Fruit fly (Drosophila melanogaster) whole organism, wandering third instar larva: ENCODE data around the gene CG13950.

Experiments
- Abd-B ChIP-seq: fragments of >200 bp; optimal IDR thresholded peaks from 2 replicates; lab custom pipeline; 2017; ENCODE audit warnings: missing biosample characterization, missing genetic modification characterization
- CG32264 ChIP-seq: fragments of 200-800 bp; sonication (Bioruptor generic); optimal IDR thresholded peaks from 2 replicates; lab custom pipeline; 2016; ENCODE audit warnings: missing biosample characterization, missing genetic modification characterization
- CG9705 ChIP-seq: fragments of 200-800 bp; sonication (Bioruptor generic); optimal IDR thresholded peaks from 2 replicates; lab custom pipeline; 2018; ENCODE audit warnings: missing biosample characterization, mild to moderate bottlenecking, missing genetic modification characterization
- CrebA ChIP-seq: fragments of 200-800 bp; sonication (Bioruptor generic); optimal IDR thresholded peaks from 2 replicates; lab custom pipeline; 2016; ENCODE audit warnings: missing biosample characterization, mild to moderate bottlenecking, missing genetic modification characterization, borderline replicate concordance
- Dfd ChIP-seq: fragments of >200 bp; optimal IDR thresholded peaks from 2 replicates; lab custom pipeline; 2017; ENCODE audit warnings: missing biosample characterization, missing genetic modification characterization
- Dif ChIP-seq: fragments of 200-275, 200-300 bp; sonication (Bioruptor generic); optimal IDR thresholded peaks from 2 replicates; lab custom pipeline; 2018; ENCODE audit warnings: missing biosample characterization, missing genetic modification characterization; ENCODE audit not compliant: partially characterized antibody
- GATAd ChIP-seq: sonication (Bioruptor generic); optimal IDR thresholded peaks from 2 replicates; lab custom pipeline; 2016; ENCODE audit warnings: missing biosample characterization, missing genetic modification characterization
- HLH106 ChIP-seq: fragments of 200-800 bp; optimal IDR thresholded peaks from 3 replicates; lab custom pipeline; 2019; ENCODE audit warnings: missing biosample characterization, mild to moderate bottlenecking, missing genetic modification characterization, moderate library complexity
- Hnf4 ChIP-seq: fragments of 200-800 bp; sonication (Bioruptor generic); optimal IDR thresholded peaks from 2 replicates; lab custom pipeline; 2016; ENCODE audit warnings: missing biosample characterization, mild to moderate bottlenecking, missing genetic modification characterization
- Hr78 ChIP-seq: fragments of >200 bp; optimal IDR thresholded peaks from 2 replicates; lab custom pipeline; 2017; ENCODE audit warnings: missing biosample characterization, missing genetic modification characterization
- Hr83 ChIP-seq: fragments of 200-300 bp; sonication (Bioruptor generic); optimal IDR thresholded peaks from 2 replicates; lab custom pipeline; 2016; ENCODE audit warnings: missing biosample characterization, mild to moderate bottlenecking, missing genetic modification characterization, moderate library complexity; ENCODE audit not compliant: poor library complexity, severe bottlenecking
- Jra ChIP-seq: sonication (Bioruptor generic); optimal IDR thresholded peaks from 2 replicates; lab custom pipeline; 2016; ENCODE audit warnings: missing biosample characterization, missing genetic modification characterization
- Mio ChIP-seq: sonication (Bioruptor generic); optimal IDR thresholded peaks from 2 replicates; lab custom pipeline; 2016; ENCODE audit warnings: missing biosample characterization, missing genetic modification characterization
- Myc ChIP-seq: fragments of >200 bp; optimal IDR thresholded peaks from 2 replicates; lab custom pipeline; 2017
- N ChIP-seq: fragments of >200 bp; optimal IDR thresholded peaks from 2 replicates; lab custom pipeline; 2018; ENCODE audit warnings: missing biosample characterization, missing external identifiers, missing genetic modification characterization
- OdsH ChIP-seq: fragments of 200-800 bp; sonication (Bioruptor generic); optimal IDR thresholded peaks from 2 replicates; lab custom pipeline; 2016; ENCODE audit warnings: missing biosample characterization, mild to moderate bottlenecking, missing genetic modification characterization
- Rel ChIP-seq, 2 experiments: fragments of 200-800 bp; sonication (Bioruptor generic) in 1 of 2; optimal IDR thresholded peaks; 2 replicates in 1 of 2; 3 replicates in 1 of 2; lab custom pipeline; 2016 to 2019; ENCODE audit warnings: mild to moderate bottlenecking in 2 of 2, missing biosample characterization in 2 of 2, missing genetic modification characterization in 2 of 2, moderate library complexity in 1 of 2
- Sp1 ChIP-seq: fragments of 200-800 bp; sonication (Bioruptor generic); optimal IDR thresholded peaks from 3 replicates; lab custom pipeline; 2019; ENCODE audit warnings: missing biosample characterization, mild to moderate bottlenecking, missing genetic modification characterization, moderate library complexity
- Vsx2 ChIP-seq: fragments of 200-300, 225-300 bp; sonication (Bioruptor generic); optimal IDR thresholded peaks from 2 replicates; lab custom pipeline; 2018; ENCODE audit warnings: missing biosample characterization, missing genetic modification characterization; ENCODE audit not compliant: partially characterized antibody
- br ChIP-seq: fragments of 200-800 bp; sonication (Bioruptor generic); optimal IDR thresholded peaks from 2 replicates; lab custom pipeline; 2016; ENCODE audit warnings: missing biosample characterization, missing genetic modification characterization
- brk ChIP-seq: fragments of 200-800 bp; sonication (Bioruptor generic); optimal IDR thresholded peaks from 2 replicates; lab custom pipeline; 2016; ENCODE audit warnings: missing biosample characterization, mild to moderate bottlenecking, missing genetic modification characterization
- dl ChIP-seq, 2 experiments: fragments of 175-275, 200-275 bp in 1 of 2; fragments of 200-275 bp in 1 of 2; sonication (Bioruptor generic); optimal IDR thresholded peaks; lab custom pipeline; 2018; ENCODE audit warnings: mild to moderate bottlenecking in 2 of 2, missing biosample characterization in 2 of 2, missing genetic modification characterization in 2 of 2, moderate library complexity in 2 of 2; ENCODE audit not compliant: partially characterized antibody in 2 of 2, insufficient read depth in 1 of 2
- dmrt93B ChIP-seq: fragments of 200-800 bp; sonication (Bioruptor generic); optimal IDR thresholded peaks from 2 replicates; lab custom pipeline; 2018; ENCODE audit warnings: missing biosample characterization, mild to moderate bottlenecking, missing genetic modification characterization
- dsf ChIP-seq: sonication (Bioruptor generic); optimal IDR thresholded peaks from 2 replicates; lab custom pipeline; 2016; ENCODE audit warnings: missing biosample characterization, missing genetic modification characterization, borderline replicate concordance
- ey ChIP-seq: fragments of 200-800 bp; sonication (Bioruptor generic); optimal IDR thresholded peaks from 2 replicates; lab custom pipeline; 2016; ENCODE audit warnings: missing biosample characterization, missing genetic modification characterization
- foxo ChIP-seq, 2 experiments: fragments of 200-800 bp; sonication (Bioruptor generic); optimal IDR thresholded peaks; 2 replicates in 1 of 2; 3 replicates in 1 of 2; lab custom pipeline; 2016 to 2017; ENCODE audit warnings: missing biosample characterization in 2 of 2, missing genetic modification characterization in 2 of 2
- fru ChIP-seq: fragments of 200-800 bp; sonication (Bioruptor generic); optimal IDR thresholded peaks from 3 replicates; lab custom pipeline; 2016; ENCODE audit warnings: missing biosample characterization, mild to moderate bottlenecking, missing genetic modification characterization
- h ChIP-seq: fragments of 200-800 bp; sonication (Bioruptor generic); optimal IDR thresholded peaks from 3 replicates; lab custom pipeline; 2016; ENCODE audit warnings: missing biosample characterization, mild to moderate bottlenecking, missing genetic modification characterization
- jim ChIP-seq: fragments of 175-275, 200-325 bp; sonication (Bioruptor generic); optimal IDR thresholded peaks from 2 replicates; lab custom pipeline; 2016; ENCODE audit warnings: missing biosample characterization, mild to moderate bottlenecking, missing genetic modification characterization
- lola ChIP-seq: fragments of >200 bp; optimal IDR thresholded peaks from 2 replicates; lab custom pipeline; 2017; ENCODE audit warnings: missing biosample characterization, missing genetic modification characterization
- pan ChIP-seq: fragments of >200 bp; optimal IDR thresholded peaks from 2 replicates; lab custom pipeline; 2017
- psq ChIP-seq: fragments of 200-800 bp; sonication (Bioruptor generic); optimal IDR thresholded peaks from 3 replicates; lab custom pipeline; 2017; ENCODE audit warnings: missing biosample characterization, mild to moderate bottlenecking, missing genetic modification characterization, moderate library complexity
- rgr ChIP-seq: fragments of 200-800 bp; sonication (Bioruptor generic); optimal IDR thresholded peaks from 3 replicates; lab custom pipeline; 2016; ENCODE audit warnings: missing biosample characterization, mild to moderate bottlenecking, missing genetic modification characterization
- sage ChIP-seq: fragments of 200-800 bp; sonication (Bioruptor generic); optimal IDR thresholded peaks from 2 replicates; lab custom pipeline; 2016; ENCODE audit warnings: missing biosample characterization, mild to moderate bottlenecking, missing genetic modification characterization
- sv ChIP-seq: fragments of 200-800 bp; sonication (Bioruptor generic); optimal IDR thresholded peaks from 3 replicates; lab custom pipeline; 2016; ENCODE audit warnings: missing biosample characterization, missing genetic modification characterization
- tai ChIP-seq: sonication (Bioruptor generic); optimal IDR thresholded peaks from 2 replicates; lab custom pipeline; 2016; ENCODE audit warnings: missing biosample characterization, missing genetic modification characterization
- usp ChIP-seq: fragments of >200 bp; optimal IDR thresholded peaks from 2 replicates; lab custom pipeline; 2017; ENCODE audit warnings: missing biosample characterization, missing genetic modification characterization
- woc ChIP-seq: sonication (Bioruptor generic); optimal IDR thresholded peaks from 2 replicates; lab custom pipeline; 2016; ENCODE audit warnings: missing biosample characterization, mild to moderate bottlenecking, missing genetic modification characterization

The CG13950 gene

DNA sequence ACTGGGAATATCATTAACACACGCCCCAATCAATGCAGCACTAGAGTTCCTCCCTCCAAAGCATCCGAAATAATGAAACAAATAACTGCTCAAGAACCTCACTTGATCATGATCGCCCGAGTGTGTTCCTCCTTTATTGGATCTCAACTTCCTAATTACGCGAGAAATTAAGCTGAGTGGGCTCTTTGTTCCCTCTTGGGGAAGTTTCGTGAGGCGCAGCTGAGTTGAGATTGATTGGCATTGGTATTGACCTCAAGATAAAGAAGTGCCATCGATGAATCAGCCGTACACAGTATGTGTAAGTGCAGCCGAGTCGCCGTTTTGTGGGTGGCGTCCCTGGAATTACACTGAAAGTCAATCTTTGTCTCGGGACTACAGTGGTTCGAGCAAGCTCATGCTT lies 17.1 kb upstream of the CG13950 start:
- TF ChIP-seq OdsH (GFP tag; lab: Kevin White, UChicago) (no peak), Rel (GFP tag; optimal IDR thresholded peaks at IDR 0.05; lab: Kevin White, UChicago) (no peak), Rel (tag; optimal IDR thresholded peaks at IDR 0.05; lab: Kevin White, UChicago) (peak; percentile 64)

DNA sequence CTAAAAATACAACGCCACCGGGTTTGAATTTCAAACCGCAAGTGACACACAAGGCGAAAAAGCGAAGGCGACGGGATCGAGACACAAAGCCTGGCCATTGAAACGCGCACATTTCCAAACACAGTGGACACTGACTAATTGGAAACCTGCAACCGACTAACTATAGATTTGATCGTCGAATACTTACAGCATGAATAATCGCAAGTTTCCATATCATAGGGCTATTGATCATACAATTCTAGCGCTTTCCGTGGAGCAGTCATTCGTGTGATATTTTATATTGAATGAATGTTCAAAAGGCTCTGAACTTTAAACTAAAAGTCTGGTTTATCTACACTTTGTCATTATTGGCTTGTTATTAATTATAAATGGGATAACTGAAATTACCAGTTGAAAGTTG lies 16.7 kb upstream of the CG13950 start:
- TF ChIP-seq brk (GFP tag; lab: Kevin White, UChicago), result no peak
- TF ChIP-seq ey (GFP tag; lab: Kevin White, UChicago), result peak; percentile 4
- no peak for TF ChIP-seq foxo (GFP tag; optimal IDR thresholded peaks at IDR 0.05; lab: Kevin White, UChicago)
- TF ChIP-seq OdsH (GFP tag; lab: Kevin White, UChicago), result peak; percentile 1
- peak; percentile 7 for TF ChIP-seq br
- TF ChIP-seq sage (GFP tag; lab: Kevin White, UChicago), result no peak
- no peak for TF ChIP-seq CrebA (GFP tag; lab: Kevin White, UChicago)
- TF ChIP-seq fru (GFP tag; lab: Kevin White, UChicago), result peak; percentile 9
- no peak for TF ChIP-seq dmrt93B
- peak; percentile 13 for TF ChIP-seq HLH106 (tag; lab: Kevin White, UChicago)
- TF ChIP-seq, all 38 proteins: peak for 5

DNA sequence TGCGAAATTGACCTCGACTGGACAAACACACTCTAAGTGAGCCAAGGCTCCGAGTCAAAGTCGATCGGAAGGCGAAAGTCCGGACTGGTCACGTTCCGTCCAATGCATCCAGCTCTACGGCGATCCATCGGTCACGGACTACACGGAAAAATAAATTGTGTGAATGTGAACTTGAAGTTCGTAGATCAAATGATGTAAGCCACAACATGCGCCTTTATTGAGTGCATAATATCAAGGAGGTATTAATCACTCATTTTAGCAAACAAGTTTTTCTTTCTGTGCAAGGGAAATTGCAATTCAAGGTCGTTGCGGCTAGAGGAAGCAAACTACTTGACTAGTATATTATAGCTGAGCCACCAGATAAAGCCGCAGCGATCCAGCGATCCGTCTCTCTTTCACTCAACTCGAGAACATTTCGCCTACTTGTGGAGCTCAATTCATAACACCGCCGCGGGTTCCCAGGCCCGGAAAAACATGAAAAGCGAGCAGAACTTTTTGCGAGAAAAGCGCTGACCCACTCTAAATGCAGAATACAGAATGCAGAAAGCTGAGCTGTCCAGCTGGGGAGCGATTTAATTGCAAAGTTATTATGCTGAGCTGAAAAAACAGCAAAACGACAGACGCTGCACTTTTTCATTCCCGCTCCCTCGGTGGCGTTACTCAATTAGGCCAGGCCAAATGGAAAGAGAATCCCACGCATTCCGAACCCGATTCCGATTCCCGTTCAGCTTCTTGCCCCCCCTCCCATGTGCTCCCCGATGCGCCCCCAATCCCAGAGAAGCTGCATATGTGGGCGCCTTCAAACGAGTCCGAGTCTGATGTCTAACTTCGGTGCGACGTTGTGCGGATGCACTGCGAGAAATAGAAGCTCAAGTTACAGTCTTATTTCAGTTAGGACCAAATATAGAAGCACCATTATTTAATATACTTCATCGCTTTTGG lies 15.9 kb upstream of the CG13950 start:
- TF ChIP-seq woc, result no peak
- TF ChIP-seq h, result peak; percentile 2
- TF ChIP-seq usp (GFP tag; lab: Kevin White, UChicago), result no peak
- no peak for TF ChIP-seq fru (GFP tag; lab: Kevin White, UChicago)

DNA sequence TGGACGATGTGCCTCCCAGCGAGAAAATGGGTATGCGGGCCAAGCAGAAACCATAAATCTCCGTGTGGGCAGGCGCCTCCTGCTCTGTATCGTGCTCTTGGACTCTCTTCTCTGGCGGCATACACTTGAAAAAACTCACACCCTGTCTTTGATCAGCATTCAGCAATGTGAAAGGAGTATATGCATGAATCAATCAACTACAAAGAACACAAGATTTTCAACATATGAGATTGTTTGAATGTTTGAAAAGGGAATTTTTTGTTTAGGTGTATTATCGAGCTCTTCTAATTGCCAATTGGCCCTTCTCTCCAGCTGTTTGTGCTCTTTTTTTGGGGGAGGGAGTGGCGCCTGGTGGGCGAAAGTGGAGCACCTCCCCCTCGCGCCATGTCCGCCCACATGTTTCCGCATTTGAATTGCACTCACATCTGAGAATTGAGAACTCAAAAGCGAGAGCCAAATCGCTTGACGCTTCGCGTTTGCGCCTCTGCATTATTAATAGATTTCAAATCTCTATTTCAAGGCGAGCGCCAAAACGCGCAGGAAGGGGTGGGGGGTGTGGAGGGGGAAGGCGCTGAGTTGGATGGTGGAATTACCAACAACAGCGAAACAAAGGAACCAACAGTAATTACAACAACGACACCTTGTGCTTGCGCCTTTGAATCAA lies 14.5 kb upstream of the CG13950 start:
- TF ChIP-seq N (GFP tag; lab: Kevin White, UChicago), result no peak
- TF ChIP-seq Abd-B (GFP tag; lab: Kevin White, UChicago), result no peak
- TF ChIP-seq pan (lab: Kevin White, UChicago), result no peak
- peak; percentile 79 for TF ChIP-seq sv
- no peak for TF ChIP-seq Jra (GFP tag; lab: Kevin White, UChicago)
- TF ChIP-seq CrebA (GFP tag; lab: Kevin White, UChicago), result no peak
- no peak for TF ChIP-seq dl (GFP tag; optimal IDR thresholded peaks at IDR 0.05; lab: Kevin White, UChicago; ENCODE audit: insufficient read depth in 1 of 2, partially characterized antibody in 2 of 2)
- TF ChIP-seq Hnf4 (GFP tag; lab: Kevin White, UChicago), result peak; percentile 64
- TF ChIP-seq Sp1 (GFP tag; lab: Kevin White, UChicago), result peak; percentile 46
- TF ChIP-seq ey (GFP tag; lab: Kevin White, UChicago), result peak; percentile 83
- peak; percentile 59 for TF ChIP-seq HLH106 (tag; lab: Kevin White, UChicago)
- TF ChIP-seq brk (GFP tag; lab: Kevin White, UChicago), result no peak
- TF ChIP-seq woc, result peak; percentile 36
- peak; percentile 32 for TF ChIP-seq CG32264 (GFP tag; lab: Kevin White, UChicago)
- peak; percentile 73 for TF ChIP-seq fru (GFP tag; lab: Kevin White, UChicago)
- TF ChIP-seq dmrt93B, result peak; percentile 37
- no peak for TF ChIP-seq Rel (GFP tag; optimal IDR thresholded peaks at IDR 0.05; lab: Kevin White, UChicago)
- no peak for TF ChIP-seq Rel (tag; optimal IDR thresholded peaks at IDR 0.05; lab: Kevin White, UChicago)
- peak; percentile 64 for TF ChIP-seq h
- TF ChIP-seq Hr83 (GFP tag; lab: Kevin White, UChicago), result no peak
- TF ChIP-seq Vsx2 (GFP tag; lab: Kevin White, UChicago), result no peak
- TF ChIP-seq Mio (GFP tag; lab: Kevin White, UChicago), result no peak
- peak; percentile 53 for TF ChIP-seq psq (GFP tag; lab: Kevin White, UChicago)
- TF ChIP-seq lola, result no peak
- no peak for TF ChIP-seq Myc (lab: Kevin White, UChicago)
- peak in 1 of 2 experiments; percentile 70 for TF ChIP-seq foxo (GFP tag; optimal IDR thresholded peaks at IDR 0.05; lab: Kevin White, UChicago)
- no peak for TF ChIP-seq jim (GFP tag; lab: Kevin White, UChicago)
- no peak for TF ChIP-seq sage (GFP tag; lab: Kevin White, UChicago)
- TF ChIP-seq Hr78, result no peak
- no peak for TF ChIP-seq dsf (GFP tag; lab: Kevin White, UChicago)
- TF ChIP-seq CG9705, result no peak
- no peak for TF ChIP-seq Dif (GFP tag; lab: Kevin White, UChicago)
- peak; percentile 79 for TF ChIP-seq br
- TF ChIP-seq usp (GFP tag; lab: Kevin White, UChicago), result no peak
- no peak for TF ChIP-seq Dfd (GFP tag; lab: Kevin White, UChicago)
- no peak for TF ChIP-seq tai (GFP tag; lab: Kevin White, UChicago)
- peak; percentile 69 for TF ChIP-seq OdsH (GFP tag; lab: Kevin White, UChicago)
- no peak for TF ChIP-seq GATAd (GFP tag; lab: Kevin White, UChicago)
- peak; percentile 78 for TF ChIP-seq rgr (GFP tag; lab: Kevin White, UChicago)
- TF ChIP-seq, all 38 proteins: peak for 15
